Worm (Caenorhabditis elegans): ENCODE results near the gene comt-3.

- TF ChIP-seq dpl-1 (GFP tag; optimal IDR thresholded peaks at IDR 0.05) (no peak), lir-3 (tag; optimal IDR thresholded peaks at IDR 0.05) (no peak)
Measured at ce11 chrV:2067419-2067818, 10.1 kb downstream of the comt-3 start.
